Worm (Caenorhabditis elegans) whole organism, L2 larva: ENCODE results near the gene cdh-1.

Source experiments
- C34F6.9 ChIP-seq: fragments of 150-350 bp; optimal IDR thresholded peaks from 2 replicates; lab custom pipeline; 2014; ENCODE audit warnings: missing biosample characterization, missing genetic modification characterization
- lin-11 ChIP-seq: fragments of 150-350 bp; sonication (generic microtip); optimal IDR thresholded peaks from 2 replicates; lab custom pipeline; 2014; ENCODE audit warnings: missing biosample characterization, missing genetic modification characterization, inconsistent platforms, mixed read lengths
- ztf-11 ChIP-seq: sonication (generic microtip); optimal IDR thresholded peaks from 2 replicates; lab custom pipeline; 2017; ENCODE audit warnings: missing biosample characterization, missing genetic modification characterization

ce11 chrIII:2914029-2914428 is 3.3 kb downstream of the cdh-1 start:
- no peak for TF ChIP-seq C34F6.9 (tag; lab: Kevin White, UChicago)
- no peak for TF ChIP-seq lin-11 (tag; lab: Kevin White, UChicago)
- no peak for TF ChIP-seq ztf-11
